Worm (Caenorhabditis elegans): ENCODE data around the gene F42G4.2.
A peak's percentile ranks its signal among the peaks of the same experiment; 100 is the strongest.

DNA sequence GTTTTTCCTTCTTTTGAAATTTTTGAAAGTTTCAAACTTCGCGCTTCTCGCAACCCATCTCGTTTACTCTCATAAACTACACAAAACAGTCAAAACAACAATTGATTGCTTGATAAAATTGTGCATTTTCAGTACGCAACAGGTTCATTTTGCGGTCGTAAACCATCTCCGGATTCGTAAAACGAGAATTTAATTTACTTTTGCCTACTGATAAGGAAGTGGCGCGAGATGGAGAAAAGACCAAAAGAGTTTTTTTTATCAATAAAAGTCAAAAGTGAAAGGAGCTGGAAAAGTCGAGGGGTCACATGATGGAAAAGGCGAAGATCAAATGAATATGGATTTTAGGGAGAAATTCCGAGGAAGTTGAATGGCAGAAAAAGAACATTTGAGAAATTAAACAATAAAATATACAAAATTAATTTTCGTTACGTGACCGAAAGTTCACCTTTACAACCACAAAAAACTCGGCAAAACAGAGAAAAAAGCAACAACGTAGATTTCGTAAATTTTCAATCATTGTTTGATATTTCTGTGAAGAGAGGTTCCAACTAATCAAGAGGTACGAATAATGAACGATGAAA, 31.2 kb downstream of the F42G4.2 start, which contains the start of gene F42G4.6:
- no peak for TF ChIP-seq elt-1 (tag; optimal IDR thresholded peaks at IDR 0.05)
- no peak for TF ChIP-seq ztf-11 (tag; optimal IDR thresholded peaks at IDR 0.05)
- no peak for TF ChIP-seq mdl-1 (tag; optimal IDR thresholded peaks at IDR 0.05)
- no peak for TF ChIP-seq ceh-82 (tag; optimal IDR thresholded peaks at IDR 0.05)
- TF ChIP-seq unc-62 (GFP tag; optimal IDR thresholded peaks at IDR 0.05): no peak
- peak; percentile 49 for TF ChIP-seq gmeb-1 (tag; optimal IDR thresholded peaks at IDR 0.05)
- no peak for TF ChIP-seq egl-27 (tag; optimal IDR thresholded peaks at IDR 0.05)
- TF ChIP-seq nhr-21 (tag; optimal IDR thresholded peaks at IDR 0.05): no peak
- TF ChIP-seq lin-13 (GFP tag; optimal IDR thresholded peaks at IDR 0.05): no peak
- no peak for TF ChIP-seq skn-1 (tag; optimal IDR thresholded peaks at IDR 0.05)
- TF ChIP-seq nhr-129 (tag; optimal IDR thresholded peaks at IDR 0.05): no peak
- TF ChIP-seq lsy-2 (tag; optimal IDR thresholded peaks at IDR 0.05): no peak
- no peak for TF ChIP-seq aly-2 (tag; optimal IDR thresholded peaks at IDR 0.05)
